Fruit fly (Drosophila melanogaster) whole organism, pupa: ENCODE results near the gene Or22b.

ENCODE experiments used
- CG12605 ChIP-seq: fragments of 200-800 bp; sonication (Bioruptor generic); IDR thresholded peaks from 2 replicates; pipeline ENCODE4 v1.3.6; 2022; ENCODE audit warnings: missing biosample characterization, missing genetic modification characterization
- CG13204 ChIP-seq: fragments of 200-800 bp; sonication (Bioruptor generic); optimal IDR thresholded peaks from 2 replicates; lab custom pipeline; 2018; ENCODE audit warnings: missing biosample characterization, mild to moderate bottlenecking, missing genetic modification characterization, moderate library complexity
- CG17806 ChIP-seq: fragments of 200-800 bp; sonication (Bioruptor generic); optimal IDR thresholded peaks from 2 replicates; lab custom pipeline; 2018; ENCODE audit warnings: missing biosample characterization, mild to moderate bottlenecking, missing genetic modification characterization, moderate library complexity
- CG32121 ChIP-seq: fragments of 200-800 bp; sonication (Bioruptor generic); IDR thresholded peaks from 2 replicates; pipeline ENCODE4 v1.3.6; 2022; ENCODE audit warnings: missing biosample characterization, missing genetic modification characterization
- CG34367 ChIP-seq: fragments of 200-800 bp; sonication (Bioruptor generic); optimal IDR thresholded peaks from 2 replicates; lab custom pipeline; 2018; ENCODE audit warnings: missing biosample characterization, mild to moderate bottlenecking, missing genetic modification characterization
- CG4496 ChIP-seq: fragments of 200-800 bp; sonication (Bioruptor generic); IDR thresholded peaks from 3 replicates; pipeline ENCODE4 v1.3.6; 2022; ENCODE audit warnings: missing biosample characterization, missing genetic modification characterization
- CG9948 ChIP-seq: fragments of 200-800 bp; sonication (Bioruptor generic); optimal IDR thresholded peaks from 2 replicates; lab custom pipeline; 2018; ENCODE audit warnings: missing biosample characterization, mild to moderate bottlenecking, missing genetic modification characterization, moderate library complexity
- D1 ChIP-seq: fragments of 200-800 bp; sonication (Bioruptor generic); optimal IDR thresholded peaks from 2 replicates; lab custom pipeline; 2018; ENCODE audit warnings: missing biosample characterization, mild to moderate bottlenecking, missing genetic modification characterization, moderate library complexity
- Pif1A ChIP-seq: fragments of 200-800 bp; sonication (Bioruptor generic); optimal IDR thresholded peaks from 3 replicates; lab custom pipeline; 2016; ENCODE audit warnings: missing biosample characterization, missing genetic modification characterization
- gl ChIP-seq: fragments of 200-800 bp; sonication (Bioruptor generic); optimal IDR thresholded peaks from 2 replicates; lab custom pipeline; 2018; ENCODE audit warnings: missing biosample characterization, mild to moderate bottlenecking, missing genetic modification characterization
- rn ChIP-seq: fragments of 200-800 bp; sonication (Bioruptor generic); IDR thresholded peaks from 2 replicates; pipeline ENCODE4 v1.3.6; 2022; ENCODE audit warnings: missing biosample characterization, missing genetic modification characterization

dm6 chr2L:1500312-1500711 lies 22.2 kb upstream of the Or22b start, which contains the start of gene CG18131:
- TF ChIP-seq Pif1A (GFP tag; lab: Kevin White, UChicago), result no peak
- TF ChIP-seq CG9948 (tag; lab: Kevin White, UChicago), result no peak
- TF ChIP-seq D1 (tag; lab: Kevin White, UChicago), result no peak
- TF ChIP-seq rn (GFP tag; lab: Robert Waterston, UW), result no peak
- no peak for TF ChIP-seq CG4496 (GFP tag; lab: Robert Waterston, UW)
- no peak for TF ChIP-seq CG34367
- TF ChIP-seq gl, result no peak
- no peak for TF ChIP-seq CG12605 (GFP tag; lab: Robert Waterston, UW)
- no peak for TF ChIP-seq CG32121 (GFP tag; lab: Robert Waterston, UW)
- TF ChIP-seq CG17806 (tag; lab: Kevin White, UChicago), result no peak
- no peak for TF ChIP-seq CG13204 (GFP tag; lab: Kevin White, UChicago)
